Fruit fly (Drosophila melanogaster): ENCODE results near the gene CG11586.

DNA sequence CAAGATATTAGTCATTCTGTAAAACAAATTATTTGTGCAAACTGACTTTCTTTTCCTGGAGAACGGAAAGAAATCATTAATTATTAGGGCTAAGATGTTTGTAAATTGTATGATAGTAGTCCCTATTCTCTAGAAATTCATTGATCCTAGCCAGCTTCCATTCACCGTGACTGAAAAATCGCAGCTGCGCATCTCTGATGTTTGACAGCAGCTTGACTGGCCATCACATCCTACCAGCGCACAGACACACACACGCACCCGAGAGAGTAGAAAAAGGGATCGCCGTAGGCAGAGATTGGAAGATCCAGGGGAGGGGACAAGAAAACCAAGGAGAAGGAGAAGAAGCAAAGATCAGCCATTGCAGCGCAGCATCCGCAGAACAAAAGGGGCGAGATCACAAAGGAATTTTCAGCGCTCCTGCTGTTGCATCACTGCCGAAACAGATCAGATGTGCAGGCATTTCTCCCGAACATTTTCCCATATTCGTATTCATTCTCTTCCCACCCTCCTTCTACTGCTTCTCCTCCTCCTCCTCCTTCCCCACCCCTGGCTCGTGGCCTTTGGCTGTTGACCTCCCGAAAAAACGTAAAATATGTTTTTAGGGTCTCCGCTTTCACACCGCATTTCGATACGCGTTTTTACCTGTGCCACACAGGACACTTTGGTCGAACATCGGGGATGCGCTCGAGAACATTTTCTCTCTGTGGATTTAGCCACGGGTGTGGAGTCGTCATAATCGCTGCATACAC, 9.2 kb downstream of the CG11586 start:
- TF ChIP-seq CG13204 (GFP tag; optimal IDR thresholded peaks at IDR 0.05), result no peak
- TF ChIP-seq rn (GFP tag; IDR thresholded peaks at IDR 0.05), result no peak
- no peak for TF ChIP-seq Pif1A (GFP tag; optimal IDR thresholded peaks at IDR 0.05)
- peak; percentile 70 for TF ChIP-seq EcR (GFP tag; optimal IDR thresholded peaks at IDR 0.05)
- TF ChIP-seq CG32121 (GFP tag; IDR thresholded peaks at IDR 0.05), result no peak
- no peak for TF ChIP-seq D1 (tag; optimal IDR thresholded peaks at IDR 0.05)
- no peak for TF ChIP-seq CG15710 (tag; optimal IDR thresholded peaks at IDR 0.05)
- no peak for TF ChIP-seq CG8159 (tag; optimal IDR thresholded peaks at IDR 0.05)
- TF ChIP-seq fd96Ca (GFP tag; IDR thresholded peaks at IDR 0.05), result peak; percentile 29; the same call in 1 of the 3 replicates
- no peak for TF ChIP-seq CG14655 (GFP tag; optimal IDR thresholded peaks at IDR 0.05)
